Fruit fly (Drosophila melanogaster) whole organism, embryonic: ENCODE results near the gene COX7AL2.
A peak's percentile ranks its signal among the peaks of the same experiment; 100 is the strongest.

Experiments
- CG1024 ChIP-seq: fragments of 200-800 bp; sonication (Bioruptor generic); IDR thresholded peaks from 2 replicates; pipeline ENCODE4 v1.3.6; 2022; ENCODE audit warnings: missing biosample characterization, missing genetic modification characterization
- CG10431 ChIP-seq: fragments of 200-800 bp; sonication (Bioruptor generic); optimal IDR thresholded peaks from 3 replicates; lab custom pipeline; 2018; ENCODE audit warnings: missing biosample characterization, mild to moderate bottlenecking, missing genetic modification characterization
- CG10565 ChIP-seq: fragments of 200-800 bp; sonication (Bioruptor generic); optimal IDR thresholded peaks from 3 replicates; lab custom pipeline; 2016; ENCODE audit warnings: missing biosample characterization, mild to moderate bottlenecking, missing genetic modification characterization
- CG11085 ChIP-seq: fragments of 200-800 bp; sonication (Bioruptor generic); IDR thresholded peaks from 2 replicates; pipeline ENCODE4 v1.3.6; 2022; ENCODE audit warnings: missing biosample characterization, missing genetic modification characterization
- CG11723 ChIP-seq: fragments of 200-800 bp; sonication (Bioruptor generic); optimal IDR thresholded peaks from 2 replicates; lab custom pipeline; 2017; ENCODE audit warnings: missing biosample characterization, mild to moderate bottlenecking, missing genetic modification characterization
- CG12299 ChIP-seq: fragments of 200-800 bp; sonication (Bioruptor generic); optimal IDR thresholded peaks from 2 replicates; lab custom pipeline; 2018; ENCODE audit warnings: missing biosample characterization, mild to moderate bottlenecking, missing genetic modification characterization
- CG12391 ChIP-seq: fragments of 200-800 bp; sonication (Bioruptor generic); optimal IDR thresholded peaks from 3 replicates; lab custom pipeline; 2018; ENCODE audit warnings: missing biosample characterization, mild to moderate bottlenecking, missing genetic modification characterization, moderate library complexity
- CG13424 ChIP-seq: fragments of 200-800 bp; sonication (Bioruptor generic); optimal IDR thresholded peaks from 2 replicates; lab custom pipeline; 2019; ENCODE audit warnings: missing biosample characterization, mild to moderate bottlenecking, missing genetic modification characterization, moderate library complexity
- CG14050 ChIP-seq: fragments of 200-800 bp; sonication (Bioruptor generic); IDR thresholded peaks from 3 replicates; pipeline ENCODE4 v1.3.6; 2022; ENCODE audit warnings: missing biosample characterization, missing genetic modification characterization
- CG14860 ChIP-seq: fragments of 200-800 bp; sonication (Bioruptor generic); IDR thresholded peaks from 3 replicates; pipeline ENCODE4 v1.3.6; 2022; ENCODE audit warnings: missing biosample characterization, missing genetic modification characterization; ENCODE audit not compliant: partially characterized antibody
- CG1529 ChIP-seq: fragments of 200-800 bp; sonication (Bioruptor generic); optimal IDR thresholded peaks from 3 replicates; lab custom pipeline; 2018; ENCODE audit warnings: missing biosample characterization, missing genetic modification characterization
- CG1602 ChIP-seq: fragments of 200-800 bp; sonication (Bioruptor generic); optimal IDR thresholded peaks from 3 replicates; lab custom pipeline; 2016; ENCODE audit warnings: missing biosample characterization, missing genetic modification characterization
- CG2202 ChIP-seq: fragments of 200-800 bp; sonication (Bioruptor generic); optimal IDR thresholded peaks from 2 replicates; lab custom pipeline; 2018; ENCODE audit warnings: missing biosample characterization, mild to moderate bottlenecking, missing genetic modification characterization
- CG2678 ChIP-seq: fragments of 200-800 bp; sonication (Bioruptor generic); optimal IDR thresholded peaks from 3 replicates; lab custom pipeline; 2019; ENCODE audit warnings: missing biosample characterization, mild to moderate bottlenecking, missing genetic modification characterization, moderate library complexity
- CG31365 ChIP-seq: fragments of 200-800 bp; sonication (Bioruptor generic); optimal IDR thresholded peaks from 2 replicates; lab custom pipeline; 2018; ENCODE audit warnings: missing biosample characterization, mild to moderate bottlenecking, missing genetic modification characterization
- CG32532 ChIP-seq: fragments of 200-800 bp; sonication (Bioruptor generic); IDR thresholded peaks from 2 replicates; pipeline ENCODE4 v1.3.6; 2022; ENCODE audit warnings: missing biosample characterization, missing genetic modification characterization
- CG4282 ChIP-seq: fragments of 200-800 bp; sonication (Bioruptor generic); optimal IDR thresholded peaks from 2 replicates; lab custom pipeline; 2016; ENCODE audit warnings: missing biosample characterization, missing genetic modification characterization
- CG4404 ChIP-seq: fragments of 200-800 bp; sonication (Bioruptor generic); IDR thresholded peaks from 2 replicates; pipeline ENCODE4 v1.3.6; 2022; ENCODE audit warnings: missing biosample characterization, missing genetic modification characterization
- CG5953 ChIP-seq: fragments of 200-800 bp; sonication (Bioruptor generic); IDR thresholded peaks from 2 replicates; pipeline ENCODE4 v1.3.6; 2022; ENCODE audit warnings: missing biosample characterization, missing genetic modification characterization
- CG6254 ChIP-seq: fragments of 200-800 bp; sonication (Bioruptor generic); optimal IDR thresholded peaks from 3 replicates; lab custom pipeline; 2017; ENCODE audit warnings: mild to moderate bottlenecking, missing biosample characterization, missing genetic modification reagents, missing genetic modification characterization
- CG7928 ChIP-seq: fragments of 200-800 bp; sonication (Bioruptor generic); optimal IDR thresholded peaks from 2 replicates; lab custom pipeline; 2017; ENCODE audit warnings: missing biosample characterization, mild to moderate bottlenecking, missing genetic modification characterization
- CG8089 ChIP-seq: fragments of 200-800 bp; sonication (Bioruptor generic); optimal IDR thresholded peaks from 3 replicates; lab custom pipeline; 2016; ENCODE audit warnings: missing biosample characterization, missing genetic modification characterization
- CG8478 ChIP-seq: fragments of >200 bp; optimal IDR thresholded peaks from 2 replicates; lab custom pipeline; 2018
- Dll ChIP-seq: fragments of 200-800 bp; sonication (Bioruptor generic); IDR thresholded peaks from 4 replicates; pipeline ENCODE4 v1.3.6; 2022; ENCODE audit warnings: missing biosample characterization, missing genetic modification characterization; ENCODE audit not compliant: partially characterized antibody
- Ets97D ChIP-seq: fragments of 200-800 bp; sonication (Bioruptor generic); optimal IDR thresholded peaks from 3 replicates; lab custom pipeline; 2016; ENCODE audit warnings: missing biosample characterization, missing genetic modification characterization
- HLHmδ ChIP-seq: fragments of 200-800 bp; sonication (Bioruptor generic); optimal IDR thresholded peaks from 2 replicates; lab custom pipeline; 2018; ENCODE audit warnings: missing biosample characterization, mild to moderate bottlenecking, missing genetic modification characterization, moderate library complexity
- Hsf ChIP-seq: fragments of 200-800 bp; sonication (Bioruptor generic); optimal IDR thresholded peaks from 3 replicates; lab custom pipeline; 2016; ENCODE audit warnings: missing biosample characterization, missing genetic modification characterization
- Rfx ChIP-seq: fragments of 200-800 bp; sonication (Bioruptor generic); IDR thresholded peaks from 2 replicates; pipeline ENCODE4 v1.3.6; 2022; ENCODE audit warnings: missing biosample characterization, missing genetic modification characterization
- Side ChIP-seq: fragments of 200-800 bp; sonication (Bioruptor generic); optimal IDR thresholded peaks from 2 replicates; lab custom pipeline; 2016; ENCODE audit warnings: missing biosample characterization, missing genetic modification characterization
- Spps ChIP-seq: fragments of 200-800 bp; sonication (Bioruptor generic); optimal IDR thresholded peaks from 2 replicates; lab custom pipeline; 2018; ENCODE audit warnings: missing biosample characterization, mild to moderate bottlenecking, missing genetic modification characterization
- ato ChIP-seq: fragments of 200-800 bp; sonication (Bioruptor generic); IDR thresholded peaks from 2 replicates; pipeline ENCODE4 v1.3.6; 2022; ENCODE audit warnings: missing biosample characterization, missing genetic modification characterization; ENCODE audit not compliant: partially characterized antibody
- bab2 ChIP-seq: fragments of 200-800 bp; sonication (Bioruptor generic); optimal IDR thresholded peaks from 2 replicates; lab custom pipeline; 2016; ENCODE audit warnings: missing biosample characterization, missing genetic modification characterization
- br ChIP-seq: fragments of >200 bp; optimal IDR thresholded peaks from 2 replicates; lab custom pipeline; 2017
- ci ChIP-seq: fragments of 200-800 bp; sonication (Bioruptor generic); IDR thresholded peaks from 3 replicates; pipeline ENCODE4 v1.3.6; 2022; ENCODE audit warnings: missing biosample characterization, missing genetic modification characterization
- crc ChIP-seq: fragments of 200-800 bp; sonication (Bioruptor generic); optimal IDR thresholded peaks from 2 replicates; lab custom pipeline; 2016; ENCODE audit warnings: missing biosample characterization, missing genetic modification characterization
- dan ChIP-seq: fragments of 200-800 bp; sonication (Bioruptor generic); IDR thresholded peaks from 2 replicates; pipeline ENCODE4 v1.3.6; 2022; ENCODE audit warnings: missing biosample characterization, missing genetic modification characterization
- en ChIP-seq: fragments of 200-800 bp; sonication (Bioruptor generic); optimal IDR thresholded peaks from 2 replicates; lab custom pipeline; 2016; ENCODE audit warnings: missing biosample characterization, missing genetic modification characterization
- exex ChIP-seq: fragments of 200-800 bp; sonication (Bioruptor generic); optimal IDR thresholded peaks from 4 replicates; lab custom pipeline; 2018; ENCODE audit warnings: missing biosample characterization, mild to moderate bottlenecking, missing genetic modification characterization, moderate library complexity
- fd102C ChIP-seq: fragments of 200-800 bp; sonication (Bioruptor generic); optimal IDR thresholded peaks from 2 replicates; lab custom pipeline; 2018; ENCODE audit warnings: missing biosample characterization, mild to moderate bottlenecking, missing genetic modification characterization, moderate library complexity
- grau ChIP-seq: fragments of 200-800 bp; optimal IDR thresholded peaks from 3 replicates; lab custom pipeline; 2019; ENCODE audit warnings: missing biosample characterization, mild to moderate bottlenecking, missing genetic modification characterization, moderate library complexity
- hb ChIP-seq: fragments of 200-800 bp; sonication (Bioruptor generic); IDR thresholded peaks from 3 replicates; pipeline ENCODE4 v1.3.6; 2022; ENCODE audit warnings: missing biosample characterization, missing genetic modification characterization; ENCODE audit not compliant: partially characterized antibody
- hth ChIP-seq: fragments of >200 bp; optimal IDR thresholded peaks from 2 replicates; lab custom pipeline; 2017; ENCODE audit warnings: inconsistent platforms
- ken ChIP-seq: fragments of 200-800 bp; sonication (Bioruptor generic); IDR thresholded peaks from 3 replicates; pipeline ENCODE4 v1.3.6; 2022; ENCODE audit warnings: missing biosample characterization, missing genetic modification characterization
- lov ChIP-seq, 2 experiments: fragments of 200-800 bp in 1 of 2; fragments of >200 bp in 1 of 2; sonication (Bioruptor generic) in 1 of 2; IDR thresholded peaks in 1 of 2; optimal IDR thresholded peaks in 1 of 2; 2 replicates in 1 of 2; 3 replicates in 1 of 2; pipeline versions ENCODE4 v1.3.6 to Lab custom; 2017 to 2022; ENCODE audit warnings: missing biosample characterization in 1 of 2, missing genetic modification characterization in 1 of 2
- nau ChIP-seq: fragments of 200-800 bp; sonication (Bioruptor generic); optimal IDR thresholded peaks from 3 replicates; lab custom pipeline; 2017; ENCODE audit warnings: missing biosample characterization, mild to moderate bottlenecking, missing genetic modification characterization, missing genetic modification reagents
- psq ChIP-seq: fragments of 200-800 bp; sonication (Bioruptor generic); optimal IDR thresholded peaks from 2 replicates; lab custom pipeline; 2017; ENCODE audit warnings: missing biosample characterization, missing genetic modification characterization
- row ChIP-seq: fragments of 200-800 bp; sonication (Bioruptor generic); IDR thresholded peaks from 3 replicates; pipeline ENCODE4 v1.3.6; 2022; ENCODE audit warnings: missing biosample characterization, missing genetic modification characterization
- run ChIP-seq: fragments of 200-800 bp; sonication (Bioruptor generic); optimal IDR thresholded peaks from 3 replicates; lab custom pipeline; 2018; ENCODE audit warnings: missing biosample characterization, mild to moderate bottlenecking, missing genetic modification characterization
- salm ChIP-seq: fragments of 200-800 bp; sonication (Bioruptor generic); optimal IDR thresholded peaks from 2 replicates; lab custom pipeline; 2018; ENCODE audit warnings: missing biosample characterization, mild to moderate bottlenecking, missing genetic modification characterization
- slp2 ChIP-seq: fragments of 200-800 bp; sonication (Bioruptor generic); optimal IDR thresholded peaks from 2 replicates; lab custom pipeline; 2016; ENCODE audit warnings: missing biosample characterization, missing genetic modification characterization
- tll ChIP-seq, 2 experiments: fragments of 200-800 bp in 1 of 2; fragments of >200 bp in 1 of 2; sonication (Bioruptor generic) in 1 of 2; optimal IDR thresholded peaks; 2 replicates each; lab custom pipeline; 2017 to 2019; ENCODE audit warnings: missing biosample characterization in 2 of 2, missing genetic modification characterization in 2 of 2, mild to moderate bottlenecking in 1 of 2, moderate library complexity in 1 of 2

The COX7AL2 gene

DNA sequence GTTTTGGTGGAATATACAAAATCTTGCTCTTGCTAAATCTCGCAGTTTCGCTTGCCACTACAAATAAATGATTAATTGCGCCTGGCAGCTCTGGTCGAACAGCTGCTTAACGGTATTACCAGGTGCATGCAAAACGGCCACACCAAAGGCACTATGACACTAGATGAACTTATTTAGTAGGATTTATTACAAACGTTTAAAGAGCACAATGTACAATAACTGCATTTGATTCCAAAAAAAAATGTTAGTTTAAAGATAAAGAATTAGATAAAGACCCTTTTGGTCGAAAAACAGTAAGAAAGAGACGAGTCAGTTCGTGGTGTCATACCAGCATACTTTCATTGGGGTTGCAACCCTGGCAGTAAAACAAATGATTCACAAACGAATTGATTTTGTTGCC lies 50.5 kb downstream of the COX7AL2 start, which contains the start of the genes CG11723 and Tbcd (continued):
- TF ChIP-seq CG13424 (tag; lab: Kevin White, UChicago) = peak; percentile 92
- TF ChIP-seq CG12391 = peak; percentile 92
- TF ChIP-seq Dll = peak; percentile 60; the same call in 2 of the 4 replicates
- TF ChIP-seq exex (tag; lab: Kevin White, UChicago) = no peak
- peak; percentile 96 for TF ChIP-seq ci (GFP tag; lab: Robert Waterston, UW)
- TF ChIP-seq hth (lab: Kevin White, UChicago) = no peak
- no peak for TF ChIP-seq HLHmδ (GFP tag; lab: Kevin White, UChicago)
- TF ChIP-seq Rfx (GFP tag; lab: Robert Waterston, UW) = peak; percentile 95
- peak; percentile 91 for TF ChIP-seq Hsf
- peak; percentile 70 for TF ChIP-seq dan (GFP tag; lab: Robert Waterston, UW)
- TF ChIP-seq fd102C (GFP tag; lab: Kevin White, UChicago) = peak; percentile 29
- no peak for TF ChIP-seq hb
- no peak for TF ChIP-seq CG31365 (tag; lab: Kevin White, UChicago)
- peak in 1 of 2 experiments; percentile 20 for TF ChIP-seq tll (GFP tag; optimal IDR thresholded peaks at IDR 0.05; lab: Kevin White, UChicago)
- TF ChIP-seq lov (optimal IDR thresholded peaks at IDR 0.05; lab: Kevin White, UChicago) = no peak
- peak; percentile 92 for TF ChIP-seq lov (GFP tag; IDR thresholded peaks at IDR 0.05; lab: Robert Waterston, UW)
- TF ChIP-seq CG1529 = no peak
- TF ChIP-seq run (tag; lab: Kevin White, UChicago) = no peak
- TF ChIP-seq CG10431 (GFP tag; lab: Kevin White, UChicago) = peak; percentile 46
- peak; percentile 80 for TF ChIP-seq CG1024 (GFP tag; lab: Robert Waterston, UW)
- peak; percentile 63 for TF ChIP-seq CG2202 (tag; lab: Kevin White, UChicago)
- peak; percentile 66 for TF ChIP-seq CG7928 (GFP tag; lab: Kevin White, UChicago)
- no peak for TF ChIP-seq CG8478 (lab: Kevin White, UChicago)
- TF ChIP-seq nau (GFP tag; lab: Kevin White, UChicago) = no peak
- peak; percentile 98 for TF ChIP-seq row
- TF ChIP-seq CG2678 (tag; lab: Kevin White, UChicago) = no peak
- TF ChIP-seq ato (GFP tag; lab: Robert Waterston, UW) = 0 out of 2 replicates have a peak, but pooled peaks have one; percentile 30
- TF ChIP-seq psq = peak; percentile 60
- peak; percentile 75 for TF ChIP-seq crc (GFP tag; lab: Kevin White, UChicago)
- peak; percentile 73 for TF ChIP-seq Spps
- no peak for TF ChIP-seq CG10565 (GFP tag; lab: Kevin White, UChicago)
- TF ChIP-seq CG4404 (GFP tag; lab: Robert Waterston, UW) = peak; percentile 77
- TF ChIP-seq CG32532 (GFP tag; lab: Robert Waterston, UW) = peak; percentile 93
- TF ChIP-seq CG8089 = peak; percentile 87
- TF ChIP-seq CG14050 (GFP tag; lab: Robert Waterston, UW) = peak; percentile 90
- peak; percentile 77 for TF ChIP-seq CG12299 (tag; lab: Kevin White, UChicago)
- TF ChIP-seq en (GFP tag; lab: Kevin White, UChicago) = peak; percentile 25
- TF ChIP-seq Ets97D = peak; percentile 75
- peak; percentile 77 for TF ChIP-seq CG11085 (GFP tag; lab: Robert Waterston, UW)
- peak; percentile 86 for TF ChIP-seq Side
- peak; percentile 68 for TF ChIP-seq CG6254 (GFP tag; lab: Kevin White, UChicago)
- peak; percentile 86 for TF ChIP-seq CG5953
- TF ChIP-seq bab2 (GFP tag; lab: Kevin White, UChicago) = peak; percentile 92
- TF ChIP-seq CG14860 (GFP tag; lab: Robert Waterston, UW) = no peak
- peak; percentile 77 for TF ChIP-seq slp2 (GFP tag; lab: Kevin White, UChicago)
- TF ChIP-seq CG4282 (GFP tag; lab: Kevin White, UChicago) = peak; percentile 72
- peak; percentile 87 for TF ChIP-seq grau
- TF ChIP-seq CG11723 (GFP tag; lab: Kevin White, UChicago) = no peak
- TF ChIP-seq CG1602 (GFP tag; lab: Kevin White, UChicago) = peak; percentile 88
- no peak for TF ChIP-seq br (lab: Kevin White, UChicago)
- TF ChIP-seq salm (tag; lab: Kevin White, UChicago) = peak; percentile 80
- peak; percentile 93 for TF ChIP-seq ken (GFP tag; lab: Robert Waterston, UW)
